Worm (Caenorhabditis elegans) whole organism, L2 larva: ENCODE measurements around the gene R11E3.1.

Experiments
- ceh-16 ChIP-seq: fragments of 150-350 bp; optimal IDR thresholded peaks from 2 replicates; lab custom pipeline; 2014; ENCODE audit warnings: missing biosample characterization, missing genetic modification characterization
- dmd-4 ChIP-seq: sonication (generic microtip); optimal IDR thresholded peaks from 2 replicates; lab custom pipeline; 2017; ENCODE audit warnings: missing biosample characterization, missing genetic modification characterization
- egl-27 ChIP-seq: sonication (generic microtip); optimal IDR thresholded peaks from 3 replicates; lab custom pipeline; 2017; ENCODE audit warnings: missing biosample characterization, missing genetic modification reagents, missing genetic modification characterization
- elt-1 ChIP-seq: fragments of 150-350 bp; optimal IDR thresholded peaks from 2 replicates; lab custom pipeline; 2014; ENCODE audit warnings: missing biosample characterization, missing genetic modification characterization
- elt-3 ChIP-seq: sonication (generic microtip); optimal IDR thresholded peaks from 2 replicates; lab custom pipeline; 2017; ENCODE audit warnings: missing biosample characterization, missing genetic modification characterization
- mbf-1 ChIP-seq: sonication (generic microtip); optimal IDR thresholded peaks from 2 replicates; lab custom pipeline; 2017; ENCODE audit warnings: missing biosample characterization, missing genetic modification characterization
- mdl-1 ChIP-seq, 2 experiments: fragments of 150-350 bp in 1 of 2; sonication (generic microtip) in 1 of 2; optimal IDR thresholded peaks; 2 replicates each; lab custom pipeline; 2017; ENCODE audit warnings: missing biosample characterization in 2 of 2, missing genetic modification characterization in 2 of 2
- nhr-10 ChIP-seq: sonication (generic microtip); optimal IDR thresholded peaks from 2 replicates; lab custom pipeline; 2017; ENCODE audit warnings: missing biosample characterization, missing genetic modification characterization
- nhr-11 ChIP-seq: fragments of 150-350 bp; optimal IDR thresholded peaks from 2 replicates; lab custom pipeline; 2014; ENCODE audit warnings: missing biosample characterization, missing genetic modification characterization
- nhr-12 ChIP-seq: fragments of 150-350 bp; optimal IDR thresholded peaks from 2 replicates; lab custom pipeline; 2014; ENCODE audit warnings: missing biosample characterization, missing genetic modification characterization
- sma-3 ChIP-seq: sonication (generic microtip); optimal IDR thresholded peaks from 2 replicates; lab custom pipeline; 2016; ENCODE audit warnings: missing genetic modification reagents, missing genetic modification characterization, missing compliant biosample characterization
- ztf-11 ChIP-seq: sonication (generic microtip); optimal IDR thresholded peaks from 2 replicates; lab custom pipeline; 2017; ENCODE audit warnings: missing biosample characterization, missing genetic modification characterization
- ztf-4 ChIP-seq: fragments of 150-350 bp; optimal IDR thresholded peaks from 2 replicates; lab custom pipeline; 2014; ENCODE audit warnings: missing biosample characterization, missing genetic modification characterization

- TF ChIP-seq ztf-11 (tag; lab: Kevin White, UChicago) (no peak), nhr-12 (no peak), sma-3 (GFP tag; lab: Kevin White, UChicago) (no peak), nhr-10 (no peak), ztf-4 (tag; lab: Kevin White, UChicago) (no peak), nhr-11 (tag; lab: Kevin White, UChicago) (no peak), ceh-16 (no peak), mbf-1 (tag; lab: Kevin White, UChicago) (no peak), elt-1 (tag; lab: Kevin White, UChicago) (no peak), egl-27 (tag; lab: Kevin White, UChicago) (no peak), mdl-1 (tag; optimal IDR thresholded peaks at IDR 0.05; lab: Kevin White, UChicago) (no peak), elt-3 (tag; lab: Kevin White, UChicago) (no peak), dmd-4 (tag; lab: Kevin White, UChicago) (no peak)
Observed at ce11 chrIV:4814185-4814584, 24.6 kb downstream of the R11E3.1 start, which contains the start of gene srw-94.
